Worm (Caenorhabditis elegans): ENCODE results near the gene cyp-29A2.

Gene cyp-29A2

DNA sequence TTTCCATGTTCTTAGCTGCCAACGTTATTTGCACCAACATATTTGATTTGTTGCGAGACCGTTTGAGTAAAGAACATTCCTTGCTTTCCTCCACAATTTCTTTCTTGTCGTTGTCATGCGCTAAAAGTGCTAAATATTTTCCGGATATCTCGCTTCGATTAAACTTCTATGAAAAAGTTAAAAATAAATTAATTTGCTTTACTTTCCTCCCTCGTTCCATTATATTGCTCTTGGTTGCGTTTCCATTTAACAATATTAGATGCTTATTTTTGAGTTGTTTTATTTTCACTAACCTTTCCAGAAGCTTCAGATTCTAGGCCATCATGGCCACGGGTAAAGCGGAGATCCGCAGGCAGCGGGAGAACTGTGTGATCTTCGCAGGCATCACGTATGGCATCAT is 24.2 kb downstream of the cyp-29A2 start, which contains the start of gene pgap-1:
TSS of gene pgap-1 (plus strand) at position 301 of the 400 bp plus-strand sequence.
- TF ChIP-seq elt-2 (tag; optimal IDR thresholded peaks at IDR 0.05): no peak
- TF ChIP-seq nhr-84 (tag; optimal IDR thresholded peaks at IDR 0.05): no peak
- no peak for TF ChIP-seq fkh-8 (tag; optimal IDR thresholded peaks at IDR 0.05)
- TF ChIP-seq nhr-237 (tag; optimal IDR thresholded peaks at IDR 0.05): no peak
- no peak for TF ChIP-seq mdl-1 (tag; optimal IDR thresholded peaks at IDR 0.05)
- no peak for TF ChIP-seq unc-98 (GFP tag; IDR thresholded peaks at IDR 0.05)
- no peak for TF ChIP-seq dpl-1 (GFP tag; optimal IDR thresholded peaks at IDR 0.05)
- no peak for TF ChIP-seq pax-3 (tag; optimal IDR thresholded peaks at IDR 0.05)
- no peak for TF ChIP-seq unc-130 (tag; optimal IDR thresholded peaks at IDR 0.05)
- no peak for TF ChIP-seq snu-23 (GFP tag; optimal IDR thresholded peaks at IDR 0.05)
- TF ChIP-seq pqm-1 (tag; optimal IDR thresholded peaks at IDR 0.05): no peak
- TF ChIP-seq nhr-12 (tag; optimal IDR thresholded peaks at IDR 0.05): no peak
- no peak for TF ChIP-seq nhr-71 (tag; optimal IDR thresholded peaks at IDR 0.05)

DNA sequence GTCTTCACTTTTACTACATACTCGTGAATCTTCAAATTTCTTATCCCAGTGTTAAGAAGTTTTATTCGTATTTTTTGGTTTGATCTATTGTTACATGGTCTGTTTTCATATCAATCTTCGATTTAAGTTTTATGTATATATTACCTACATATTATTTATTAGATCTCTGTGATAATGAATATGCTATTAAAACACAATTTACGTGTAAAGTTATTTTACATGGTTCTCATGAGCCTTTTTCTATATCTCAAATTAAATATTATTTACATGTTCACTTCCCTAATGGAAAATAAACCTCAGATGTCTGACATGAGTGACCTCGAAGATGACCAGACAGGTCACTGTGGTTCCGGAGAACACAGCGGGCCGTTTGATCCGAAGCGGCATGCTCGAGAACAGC is 27.2 kb downstream of the cyp-29A2 start, which contains the start of gene mxl-1:
TSS of gene mxl-1 (plus strand) at position 301 of the 400 bp plus-strand sequence.
- no peak for TF ChIP-seq tlp-1 (tag; optimal IDR thresholded peaks at IDR 0.05)
- no peak for TF ChIP-seq efl-1 (optimal IDR thresholded peaks at IDR 0.05)
- no peak for TF ChIP-seq efl-1 (GFP tag; optimal IDR thresholded peaks at IDR 0.05 in 1 of 2)
- TF ChIP-seq ztf-4 (tag; optimal IDR thresholded peaks at IDR 0.05): no peak
- TF ChIP-seq ceh-90 (tag; optimal IDR thresholded peaks at IDR 0.05): no peak
- TF ChIP-seq aha-1 (tag; optimal IDR thresholded peaks at IDR 0.05): no peak
- TF ChIP-seq unc-30 (tag; optimal IDR thresholded peaks at IDR 0.05): no peak
- no peak for TF ChIP-seq swsn-7 (tag; optimal IDR thresholded peaks at IDR 0.05)

DNA sequence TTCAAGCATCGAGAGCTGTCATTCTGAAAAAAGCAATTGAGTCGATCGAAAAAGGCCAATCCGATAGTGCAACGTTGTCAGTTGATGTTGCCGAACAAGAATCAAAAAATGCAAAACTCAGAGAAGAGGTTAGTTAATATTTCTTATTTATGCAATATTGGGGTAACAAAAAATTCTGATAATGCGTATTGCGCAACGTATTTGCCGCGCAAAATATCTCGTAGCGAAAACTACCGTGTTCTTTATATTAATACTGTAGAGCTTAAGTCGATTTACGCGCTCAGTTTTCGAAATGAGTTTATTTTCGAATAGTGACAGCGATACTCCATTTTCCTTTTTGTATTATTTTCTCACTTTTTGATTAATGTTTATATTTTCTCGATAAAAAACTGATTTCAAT is 27.6 kb downstream of the cyp-29A2 start:
- TF ChIP-seq sptf-1 (tag; optimal IDR thresholded peaks at IDR 0.05): no peak
- TF ChIP-seq efl-1 (optimal IDR thresholded peaks at IDR 0.05): no peak
- TF ChIP-seq efl-1 (GFP tag; optimal IDR thresholded peaks at IDR 0.05 in 1 of 2): peak in 1 of 2 experiments; percentile 57

DNA sequence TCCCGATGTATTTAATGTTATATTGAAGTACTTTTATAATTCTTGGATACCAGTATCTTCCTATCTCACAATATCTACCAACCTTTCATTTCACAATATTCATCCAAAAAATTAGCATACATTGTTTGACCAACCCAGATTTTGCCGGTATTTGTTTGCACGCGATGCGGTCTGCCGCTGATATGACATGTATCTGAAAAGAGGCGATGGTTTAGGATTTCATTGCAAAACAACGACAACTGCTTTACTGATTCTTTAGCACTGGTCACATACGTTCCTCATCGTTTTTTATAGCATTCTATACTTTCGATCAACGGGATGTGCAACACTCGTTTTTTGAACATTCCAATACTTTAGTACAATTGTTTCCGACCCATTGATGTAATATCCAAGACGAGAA is 30.5 kb downstream of the cyp-29A2 start, which contains the start of gene mam-4:
TSS of gene mam-4 (plus strand) at position 301 of the 400 bp plus-strand sequence.
- TF ChIP-seq tbx-2 (tag; optimal IDR thresholded peaks at IDR 0.05) (no peak), rnt-1 (tag; optimal IDR thresholded peaks at IDR 0.05) (no peak), unc-62 (GFP tag; optimal IDR thresholded peaks at IDR 0.05) (no peak), unc-98 (GFP tag; IDR thresholded peaks at IDR 0.05) (no peak), ceh-90 (tag; optimal IDR thresholded peaks at IDR 0.05) (no peak), C16A3.4 (tag; optimal IDR thresholded peaks at IDR 0.05) (no peak)

ce11 chrV:11250735-11251134 is 33.4 kb downstream of the cyp-29A2 start, which contains the start of gene T19B10.12:
T19B10.12 (plus strand) TSS chrV:11251035.
- TF ChIP-seq lin-13 (GFP tag; optimal IDR thresholded peaks at IDR 0.05): no peak
- TF ChIP-seq skn-1 (tag; optimal IDR thresholded peaks at IDR 0.05): no peak
- TF ChIP-seq lin-14 (GFP tag; optimal IDR thresholded peaks at IDR 0.05): no peak

ce11 chrV:11251798-11252197 is 34.4 kb downstream of the cyp-29A2 start:
- TF ChIP-seq nhr-47 (tag; optimal IDR thresholded peaks at IDR 0.05) (no peak), alr-1 (tag; optimal IDR thresholded peaks at IDR 0.05; ENCODE audit: borderline replicate concordance) (no peak), nhr-19 (GFP tag; conservative IDR thresholded peaks at IDR 0.05) (no peak), Y116A8C.19 (tag; optimal IDR thresholded peaks at IDR 0.05; ENCODE audit: borderline replicate concordance) (no peak), grh-1 (GFP tag; IDR thresholded peaks at IDR 0.05) (no peak), sox-4 (tag; optimal IDR thresholded peaks at IDR 0.05) (no peak), C04F5.9 (tag; optimal IDR thresholded peaks at IDR 0.05) (no peak), mab-9 (GFP tag; IDR thresholded peaks at IDR 0.05) (no peak), tbx-2 (tag; optimal IDR thresholded peaks at IDR 0.05) (no peak), nhr-12 (tag; optimal IDR thresholded peaks at IDR 0.05) (no peak), ama-1 (optimal IDR thresholded peaks at IDR 0.05) (no peak)
